Worm (Caenorhabditis elegans) whole organism, L1 larva: ENCODE results near the gene nhr-97.

Source experiments
- C34B4.2 ChIP-seq: sonication (generic microtip); optimal IDR thresholded peaks from 2 replicates; lab custom pipeline; 2017; ENCODE audit warnings: mild to moderate bottlenecking, missing genetic modification characterization, missing compliant biosample characterization
- aha-1 ChIP-seq: fragments of 150-350 bp; optimal IDR thresholded peaks from 2 replicates; lab custom pipeline; 2014; ENCODE audit warnings: missing biosample characterization, missing genetic modification characterization
- alr-1 ChIP-seq: fragments of 200-800 bp; sonication (Bioruptor generic); optimal IDR thresholded peaks from 2 replicates; lab custom pipeline; 2018; ENCODE audit warnings: borderline replicate concordance, mild to moderate bottlenecking, missing genetic modification characterization, missing compliant biosample characterization
- aly-2 ChIP-seq: fragments of 150-350 bp; optimal IDR thresholded peaks from 2 replicates; lab custom pipeline; 2014; ENCODE audit warnings: missing biosample characterization, missing genetic modification characterization
- ceh-63 ChIP-seq: fragments of 200-800 bp; sonication (Bioruptor generic); optimal IDR thresholded peaks from 2 replicates; lab custom pipeline; 2018; ENCODE audit warnings: mild to moderate bottlenecking, missing genetic modification characterization, missing compliant biosample characterization
- ceh-88 ChIP-seq: fragments of 200-800 bp; sonication (Bioruptor generic); IDR thresholded peaks from 2 replicates; pipeline ENCODE4 v1.3.6; 2022; ENCODE audit warnings: missing genetic modification characterization, missing compliant biosample characterization
- dsc-1 ChIP-seq: sonication (generic microtip); optimal IDR thresholded peaks from 2 replicates; lab custom pipeline; 2016; ENCODE audit warnings: mild to moderate bottlenecking, missing genetic modification characterization, missing compliant biosample characterization
- efl-1 ChIP-seq, 4 experiments: fragments of 150-350 bp; optimal IDR thresholded peaks in 3 of 4; peaks in 1 of 4; 1 replicate in 1 of 4; 2 replicates in 3 of 4; lab custom pipeline; 2014; ENCODE audit warnings: missing biosample characterization in 2 of 4, missing genetic modification characterization in 2 of 4, missing genetic modification reagents in 2 of 4
- egl-13 ChIP-seq: sonication (generic microtip); optimal IDR thresholded peaks from 2 replicates; lab custom pipeline; 2016; ENCODE audit warnings: missing genotype, missing genetic modification reagents, missing genetic modification characterization, missing compliant biosample characterization
- egl-27 ChIP-seq, 2 experiments: fragments of 150-350 bp in 1 of 2; sonication (generic microtip); optimal IDR thresholded peaks; 3 replicates each; lab custom pipeline; 2017 to 2018; ENCODE audit warnings: missing biosample characterization in 2 of 2, missing genetic modification characterization in 2 of 2, missing genetic modification reagents in 2 of 2
- elt-2 ChIP-seq: sonication (generic microtip); optimal IDR thresholded peaks from 2 replicates; lab custom pipeline; 2016; ENCODE audit warnings: missing genetic modification characterization, mild to moderate bottlenecking, inconsistent platforms, missing compliant biosample characterization, missing genetic modification reagents
- elt-3 ChIP-seq, 6 experiments: fragments of 150-350 bp in 1 of 6; sonication (generic microtip); optimal IDR thresholded peaks; 2 replicates each; lab custom pipeline; 2017 to 2018; ENCODE audit warnings: missing biosample characterization in 6 of 6, missing genetic modification characterization in 6 of 6, inconsistent platforms in 1 of 6
- ets-5 ChIP-seq: fragments of 200-800 bp; sonication (Bioruptor generic); IDR thresholded peaks from 2 replicates; pipeline ENCODE4 v1.3.6; 2022; ENCODE audit warnings: missing genetic modification characterization, missing compliant biosample characterization
- fkh-10 ChIP-seq: sonication (generic microtip); optimal IDR thresholded peaks from 2 replicates; lab custom pipeline; 2017; ENCODE audit warnings: missing biosample characterization, missing genetic modification reagents, missing genetic modification characterization
- fkh-8 ChIP-seq: sonication (generic microtip); optimal IDR thresholded peaks from 2 replicates; lab custom pipeline; 2016; ENCODE audit warnings: mild to moderate bottlenecking, missing genetic modification characterization, missing compliant biosample characterization
- grh-1 ChIP-seq: fragments of 200-800 bp; sonication (Bioruptor generic); IDR thresholded peaks from 2 replicates; pipeline ENCODE4 v1.3.6; 2022; ENCODE audit warnings: missing genetic modification reagents, missing genetic modification characterization, missing compliant biosample characterization
- hlh-17 ChIP-seq: fragments of 200-800 bp; sonication (Bioruptor generic); optimal IDR thresholded peaks from 2 replicates; lab custom pipeline; 2018; ENCODE audit warnings: missing genetic modification characterization, mild to moderate bottlenecking, missing compliant biosample characterization, moderate library complexity, borderline replicate concordance
- isw-1 ChIP-seq: fragments of 200-800 bp; sonication (Bioruptor generic); IDR thresholded peaks from 2 replicates; pipeline ENCODE4 v1.3.6; 2022; ENCODE audit warnings: missing genetic modification characterization, missing compliant biosample characterization
- jun-1 ChIP-seq: fragments of 150-350 bp; optimal IDR thresholded peaks from 2 replicates; lab custom pipeline; 2014; ENCODE audit warnings: missing biosample characterization, missing genetic modification reagents, missing genetic modification characterization
- lin-13 ChIP-seq: fragments of 150-350 bp; optimal IDR thresholded peaks from 2 replicates; lab custom pipeline; 2014; ENCODE audit warnings: missing biosample characterization, missing genetic modification reagents, missing genetic modification characterization
- lin-14 ChIP-seq: fragments of 200-800 bp; sonication (Bioruptor generic); optimal IDR thresholded peaks from 2 replicates; lab custom pipeline; 2018; ENCODE audit warnings: mild to moderate bottlenecking, missing genetic modification characterization, moderate library complexity, missing compliant biosample characterization
- lin-39 ChIP-seq: fragments of 150-350 bp; optimal IDR thresholded peaks from 2 replicates; lab custom pipeline; 2014; ENCODE audit warnings: missing biosample characterization, missing genetic modification reagents, missing genetic modification characterization
- lir-3 ChIP-seq: sonication (generic microtip); optimal IDR thresholded peaks from 2 replicates; lab custom pipeline; 2016; ENCODE audit warnings: mild to moderate bottlenecking, missing genetic modification characterization, moderate library complexity, missing compliant biosample characterization; ENCODE audit not compliant: poor library complexity
- lsy-2 ChIP-seq, 2 experiments: fragments of 150-350 bp; optimal IDR thresholded peaks; 2 replicates each; lab custom pipeline; 2014; ENCODE audit warnings: missing biosample characterization in 2 of 2, missing genetic modification characterization in 2 of 2
- mdl-1 ChIP-seq, 2 experiments: fragments of 150-350 bp; optimal IDR thresholded peaks; 2 replicates each; lab custom pipeline; 2014 to 2017; ENCODE audit warnings: missing biosample characterization in 2 of 2, missing genetic modification characterization in 2 of 2, inconsistent platforms in 1 of 2
- nhr-20 ChIP-seq: sonication (generic microtip); optimal IDR thresholded peaks from 2 replicates; lab custom pipeline; 2016; ENCODE audit warnings: mild to moderate bottlenecking, missing genetic modification characterization, missing compliant biosample characterization
- nhr-237 ChIP-seq: fragments of 150-350 bp; optimal IDR thresholded peaks from 2 replicates; lab custom pipeline; 2014; ENCODE audit warnings: missing biosample characterization, missing genetic modification characterization
- nhr-47 ChIP-seq: sonication (generic microtip); optimal IDR thresholded peaks from 2 replicates; lab custom pipeline; 2016; ENCODE audit warnings: mild to moderate bottlenecking, missing genetic modification characterization, moderate library complexity, missing compliant biosample characterization
- nhr-71 ChIP-seq: sonication (generic microtip); optimal IDR thresholded peaks from 2 replicates; lab custom pipeline; 2016; ENCODE audit warnings: mild to moderate bottlenecking, missing genetic modification characterization, moderate library complexity, missing compliant biosample characterization
- nhr-77 ChIP-seq: fragments of 150-350 bp; optimal IDR thresholded peaks from 2 replicates; lab custom pipeline; 2014; ENCODE audit warnings: missing biosample characterization, missing genetic modification characterization
- nhr-84 ChIP-seq: sonication (generic microtip); optimal IDR thresholded peaks from 2 replicates; lab custom pipeline; 2017; ENCODE audit warnings: missing biosample characterization, missing genetic modification characterization
- nhr-85 ChIP-seq: sonication (generic microtip); peaks from one replicate; lab custom pipeline; 2016; ENCODE audit warnings: missing genetic modification characterization, inconsistent platforms, missing compliant biosample characterization
- nhr-90 ChIP-seq: sonication (generic microtip); optimal IDR thresholded peaks from 2 replicates; lab custom pipeline; 2016; ENCODE audit warnings: mild to moderate bottlenecking, missing genetic modification characterization, missing compliant biosample characterization; ENCODE audit not compliant: poor library complexity
- pag-3 ChIP-seq: sonication (generic microtip); optimal IDR thresholded peaks from 2 replicates; lab custom pipeline; 2017; ENCODE audit warnings: missing genetic modification characterization, mild to moderate bottlenecking, missing compliant biosample characterization, antibody characterized with exemption, borderline replicate concordance; ENCODE audit not compliant: insufficient read depth
- pax-3 ChIP-seq: fragments of 200-800 bp; sonication (Bioruptor generic); optimal IDR thresholded peaks from 2 replicates; lab custom pipeline; 2018; ENCODE audit warnings: mild to moderate bottlenecking, missing genetic modification characterization, moderate library complexity, missing compliant biosample characterization
- rnt-1 ChIP-seq: sonication (generic microtip); optimal IDR thresholded peaks from 2 replicates; lab custom pipeline; 2016; ENCODE audit warnings: mild to moderate bottlenecking, missing genetic modification characterization, moderate library complexity, missing compliant biosample characterization
- snu-23 ChIP-seq: sonication (generic microtip); optimal IDR thresholded peaks from 2 replicates; lab custom pipeline; 2016; ENCODE audit warnings: missing genetic modification characterization, missing compliant biosample characterization
- sox-4 ChIP-seq: sonication (generic microtip); optimal IDR thresholded peaks from 2 replicates; lab custom pipeline; 2016; ENCODE audit warnings: missing genetic modification characterization, missing compliant biosample characterization
- sup-37 ChIP-seq: fragments of 200-800 bp; sonication (Bioruptor generic); optimal IDR thresholded peaks from 2 replicates; lab custom pipeline; 2018; ENCODE audit warnings: mild to moderate bottlenecking, missing genetic modification characterization, missing compliant biosample characterization
- tbx-2 ChIP-seq: sonication (generic microtip); optimal IDR thresholded peaks from 2 replicates; lab custom pipeline; 2016; ENCODE audit warnings: missing genetic modification characterization, missing compliant biosample characterization
- tlp-1 ChIP-seq: fragments of 150-350 bp; optimal IDR thresholded peaks from 2 replicates; lab custom pipeline; 2014; ENCODE audit warnings: missing biosample characterization, missing genetic modification characterization
- unc-62 ChIP-seq: fragments of 150-350 bp; optimal IDR thresholded peaks from 2 replicates; lab custom pipeline; 2014; ENCODE audit warnings: missing biosample characterization, missing genetic modification reagents, missing genetic modification characterization
- vab-15 ChIP-seq: sonication (generic microtip); optimal IDR thresholded peaks from 2 replicates; lab custom pipeline; 2017; ENCODE audit warnings: missing genotype, mild to moderate bottlenecking, missing genetic modification characterization, missing compliant biosample characterization
- xbp-1 ChIP-seq: sonication (generic microtip); optimal IDR thresholded peaks from 2 replicates; lab custom pipeline; 2016; ENCODE audit warnings: missing genetic modification characterization, missing compliant biosample characterization
- zag-1 ChIP-seq: fragments of 150-350 bp; optimal IDR thresholded peaks from 2 replicates; lab custom pipeline; 2014; ENCODE audit warnings: missing biosample characterization, missing genetic modification characterization
- zip-4 ChIP-seq: fragments of 200-800 bp; sonication (Bioruptor generic); optimal IDR thresholded peaks from 2 replicates; lab custom pipeline; 2018; ENCODE audit warnings: mild to moderate bottlenecking, missing genetic modification characterization, moderate library complexity, missing compliant biosample characterization
- ztf-4 ChIP-seq: fragments of 150-350 bp; optimal IDR thresholded peaks from 2 replicates; lab custom pipeline; 2014; ENCODE audit warnings: missing biosample characterization, missing genetic modification characterization

The nhr-97 gene

DNA sequence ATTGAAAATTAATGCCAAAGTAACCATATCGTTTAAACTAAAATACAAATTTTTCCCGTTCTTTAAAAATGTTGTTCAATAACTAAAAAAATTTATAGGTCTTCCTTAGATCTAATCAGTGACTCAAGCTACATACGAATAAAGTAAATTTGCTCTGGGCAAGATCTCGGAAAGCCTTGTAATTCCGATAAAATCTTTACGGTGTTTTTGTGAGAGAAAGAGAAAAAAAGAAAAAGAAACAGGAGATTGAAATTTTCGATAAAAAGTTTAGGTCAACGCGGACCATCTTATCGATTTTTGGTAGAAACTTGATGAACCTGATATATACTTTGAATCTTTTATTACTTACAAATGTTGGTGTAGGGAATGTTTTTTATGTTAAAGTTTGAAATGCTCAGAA lies 34.3 kb upstream of the nhr-97 start:
- TF ChIP-seq ztf-4 (tag; lab: Kevin White, UChicago): no peak
- TF ChIP-seq fkh-10 (GFP tag; lab: Kevin White, UChicago): no peak
- no peak for TF ChIP-seq nhr-71 (tag; lab: Kevin White, UChicago)
- no peak for TF ChIP-seq zip-4
- peak; percentile 79 for TF ChIP-seq nhr-85 (tag; lab: Kevin White, UChicago)
- TF ChIP-seq, all 84 proteins: peak for 1

DNA sequence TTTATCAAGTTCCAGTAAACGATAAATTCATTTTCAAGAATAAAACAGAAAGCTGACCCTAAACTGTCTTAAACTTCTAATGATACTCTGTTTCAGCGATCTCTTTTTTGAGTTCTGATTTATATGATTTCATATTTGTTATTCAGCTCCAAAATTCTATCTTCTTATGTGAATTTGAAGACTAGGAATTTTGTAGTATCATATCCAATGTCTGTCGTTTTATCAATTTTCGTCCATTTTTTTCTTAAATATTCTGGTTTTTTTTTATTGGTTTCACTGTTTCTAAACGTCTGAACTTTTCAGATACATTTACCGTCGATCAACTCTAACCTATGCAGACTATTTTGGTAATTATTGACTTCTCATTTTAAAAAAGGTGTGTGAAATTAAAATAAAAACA lies 32.5 kb upstream of the nhr-97 start, which contains the start of the genes nhr-138 and C28D4.18:
Gene nhr-138 (plus strand): TSS at position 304 of the 400 bp plus-strand sequence.
Gene C28D4.18 (plus strand): TSS at position 333 of the 400 bp plus-strand sequence.
- TF ChIP-seq elt-2 (tag; lab: Kevin White, UChicago): no peak
- no peak for TF ChIP-seq pag-3
- no peak for TF ChIP-seq hlh-17 (GFP tag; lab: Kevin White, UChicago)
- TF ChIP-seq nhr-84: no peak
- TF ChIP-seq tlp-1: no peak
- no peak for TF ChIP-seq rnt-1 (tag; lab: Kevin White, UChicago)
- no peak for TF ChIP-seq nhr-90
- TF ChIP-seq efl-1 (optimal IDR thresholded peaks at IDR 0.05; lab: Kevin White, UChicago): no peak
- no peak for TF ChIP-seq efl-1 (GFP tag; optimal IDR thresholded peaks at IDR 0.05 in 1 of 2; lab: Kevin White, UChicago)

DNA sequence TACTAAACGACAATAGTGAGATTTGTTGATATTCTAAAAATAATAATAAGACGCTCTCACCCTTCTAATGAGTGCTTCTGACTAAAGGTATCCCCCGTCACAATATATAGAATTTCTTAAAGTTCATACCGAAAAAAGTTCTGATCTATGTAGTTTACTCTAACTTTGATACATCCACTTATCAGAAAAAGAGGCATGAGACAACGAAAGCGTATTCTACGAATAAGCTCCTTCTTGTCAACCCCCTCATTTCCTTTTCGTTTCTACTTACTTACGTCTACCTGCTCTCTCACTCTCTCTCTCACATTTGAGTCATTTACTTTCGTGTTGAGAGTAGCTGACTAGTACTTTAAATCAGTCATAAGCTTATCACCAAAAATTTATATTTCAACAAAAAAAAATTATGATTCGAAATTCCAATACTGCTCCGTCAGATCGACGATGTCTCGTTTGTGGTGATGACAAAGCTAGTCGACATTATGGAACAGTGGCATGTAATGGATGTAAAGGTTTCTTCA lies 31.9 kb upstream of the nhr-97 start:
- TF ChIP-seq fkh-10 (GFP tag; lab: Kevin White, UChicago) (no peak), mdl-1 (tag; optimal IDR thresholded peaks at IDR 0.05; lab: Kevin White, UChicago) (no peak), sup-37 (GFP tag; lab: Kevin White, UChicago) (no peak), nhr-84 (no peak), nhr-47 (tag; lab: Kevin White, UChicago) (peak; percentile 57), zag-1 (tag; lab: Kevin White, UChicago) (no peak), snu-23 (GFP tag; lab: Kevin White, UChicago) (no peak), aly-2 (tag; lab: Kevin White, UChicago) (no peak), ets-5 (GFP tag; lab: Robert Waterston, UW) (no peak), aha-1 (no peak), grh-1 (no peak), nhr-77 (tag; lab: Kevin White, UChicago) (no peak), jun-1 (tag; lab: Kevin White, UChicago) (no peak), fkh-8 (tag; lab: Kevin White, UChicago) (peak; percentile 96), nhr-85 (tag; lab: Kevin White, UChicago) (no peak), nhr-20 (tag; lab: Kevin White, UChicago) (no peak), nhr-71 (tag; lab: Kevin White, UChicago) (peak; percentile 84), tlp-1 (no peak), lin-39 (tag; lab: Kevin White, UChicago) (no peak), egl-13 (tag; lab: Kevin White, UChicago) (no peak), ceh-88 (GFP tag; lab: Robert Waterston, UW) (no peak), dsc-1 (peak; percentile 69), lir-3 (tag; lab: Kevin White, UChicago) (no peak), unc-62 (GFP tag; lab: Kevin White, UChicago) (no peak), ztf-4 (tag; lab: Kevin White, UChicago) (no peak), egl-27 (tag; optimal IDR thresholded peaks at IDR 0.05; lab: Kevin White, UChicago) (no peak), lin-13 (no peak), isw-1 (GFP tag; lab: Robert Waterston, UW) (no peak), alr-1 (tag; lab: Kevin White, UChicago) (no peak), lsy-2 (tag; optimal IDR thresholded peaks at IDR 0.05; lab: Kevin White, UChicago) (peak in 1 of 2 experiments; percentile 15), pax-3 (tag; lab: Kevin White, UChicago) (peak; percentile 54), lin-14 (GFP tag; lab: Kevin White, UChicago) (peak; percentile 29), tbx-2 (tag; lab: Kevin White, UChicago) (no peak), rnt-1 (tag; lab: Kevin White, UChicago) (no peak), elt-3 (tag; optimal IDR thresholded peaks at IDR 0.05; lab: Kevin White, UChicago) (no peak), C34B4.2 (tag; lab: Kevin White, UChicago) (no peak), nhr-237 (tag; lab: Kevin White, UChicago) (no peak), ceh-63 (GFP tag; lab: Kevin White, UChicago) (no peak), sox-4 (tag; lab: Kevin White, UChicago) (peak; percentile 9), vab-15 (no peak), xbp-1 (no peak)
